Worm (Caenorhabditis elegans): ENCODE measurements around the gene C34C12.2.
A peak's percentile ranks its signal among the peaks of the same experiment; 100 is the strongest.

Gene C34C12.2

DNA sequence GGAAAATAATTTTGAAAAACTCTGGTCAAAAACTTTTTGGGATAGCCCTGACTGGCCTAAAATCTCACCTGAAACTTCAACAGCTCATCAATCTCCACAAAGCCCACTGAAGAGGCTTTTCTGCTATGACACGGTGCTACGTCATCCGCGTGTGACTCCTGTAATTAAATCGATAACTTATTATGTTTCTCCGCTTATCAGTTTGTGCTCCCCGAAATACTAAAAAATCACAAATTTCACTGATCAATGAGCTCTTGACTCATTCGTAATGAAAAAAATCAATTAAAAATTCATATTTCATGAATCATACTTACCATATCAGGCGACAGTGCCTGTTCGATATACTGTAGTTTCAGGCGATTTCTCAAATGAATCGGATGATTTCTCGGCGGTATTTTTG, 21.4 kb downstream of the C34C12.2 start (continued):
- no peak for TF ChIP-seq bed-2 (GFP tag; IDR thresholded peaks at IDR 0.05)

DNA sequence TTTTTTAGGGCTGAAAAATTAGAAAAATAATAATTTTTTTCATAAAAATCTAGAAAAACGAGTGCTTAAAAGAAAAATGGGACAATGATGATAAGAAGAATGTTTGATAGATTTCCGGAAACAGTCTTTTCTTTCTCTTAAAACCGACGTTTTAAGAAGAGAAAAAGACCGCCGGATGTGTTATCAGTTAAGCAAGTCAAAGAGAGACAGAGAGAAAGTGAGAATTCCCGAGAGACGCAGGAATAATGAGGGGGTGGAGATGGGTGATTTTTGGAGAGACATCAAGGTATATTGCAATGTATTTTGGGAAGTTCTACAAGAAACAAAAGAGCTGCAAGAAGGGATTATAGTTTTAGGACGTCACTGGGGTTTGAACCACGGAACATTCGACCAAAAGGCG, 21.9 kb downstream of the C34C12.2 start, which contains the start of gene C34C12.9:
Gene C34C12.9, minus strand, starts transcription at position 16 of the 400 bp plus-strand sequence.
- no peak for TF ChIP-seq Y79H2A.3 (GFP tag; conservative IDR thresholded peaks at IDR 0.05)
- TF ChIP-seq D2030.7 (GFP tag; IDR thresholded peaks at IDR 0.05), result no peak
- TF ChIP-seq aptf-2 (GFP tag; conservative IDR thresholded peaks at IDR 0.05), result no peak
- no peak for TF ChIP-seq ceh-27 (GFP tag; optimal IDR thresholded peaks at IDR 0.05)
- TF ChIP-seq nhr-80 (tag; optimal IDR thresholded peaks at IDR 0.05), result peak; percentile 54
- no peak for TF ChIP-seq lin-40 (tag; optimal IDR thresholded peaks at IDR 0.05)
- no peak for TF ChIP-seq madf-8 (GFP tag; conservative IDR thresholded peaks at IDR 0.05)
- no peak for TF ChIP-seq F23B12.7 (tag; optimal IDR thresholded peaks at IDR 0.05; ENCODE audit: insufficient read depth)
- no peak for TF ChIP-seq ztf-3 (GFP tag; optimal IDR thresholded peaks at IDR 0.05)
- TF ChIP-seq lsy-27 (tag; optimal IDR thresholded peaks at IDR 0.05; ENCODE audit: borderline replicate concordance, insufficient read depth), result no peak
- no peak for TF ChIP-seq F37B4.10 (GFP tag; IDR thresholded peaks at IDR 0.05)
- TF ChIP-seq madf-10 (tag; optimal IDR thresholded peaks at IDR 0.05), result no peak
- TF ChIP-seq snpc-1.3 (tag; optimal IDR thresholded peaks at IDR 0.05; ENCODE audit: insufficient read depth), result no peak
- no peak for TF ChIP-seq lag-1 (GFP tag; IDR thresholded peaks at IDR 0.05)
- TF ChIP-seq Y56A3A.18 (GFP tag; IDR thresholded peaks at IDR 0.05), result 0 out of 2 replicates have a peak, but pooled peaks have one; percentile 36
- TF ChIP-seq dox-1 (GFP tag; IDR thresholded peaks at IDR 0.05), result peak; percentile 20; the same call in 1 of the 2 replicates
- TF ChIP-seq madf-3 (GFP tag; IDR thresholded peaks at IDR 0.05), result no peak
- no peak for TF ChIP-seq cebp-2 (GFP tag; IDR thresholded peaks at IDR 0.05)
- TF ChIP-seq ceh-58 (GFP tag; IDR thresholded peaks at IDR 0.05), result no peak
- no peak for TF ChIP-seq tlf-1 (GFP tag; optimal IDR thresholded peaks at IDR 0.05)
- no peak for TF ChIP-seq nhr-27 (tag; optimal IDR thresholded peaks at IDR 0.05)
- no peak for TF ChIP-seq efl-1 (GFP tag; optimal IDR thresholded peaks at IDR 0.05)
- TF ChIP-seq pbrm-1 (GFP tag; IDR thresholded peaks at IDR 0.05), result no peak
- TF ChIP-seq dpff-1 (tag; optimal IDR thresholded peaks at IDR 0.05), result no peak
- TF ChIP-seq ztf-18 (tag; optimal IDR thresholded peaks at IDR 0.05), result no peak
- TF ChIP-seq nhr-120 (GFP tag; IDR thresholded peaks at IDR 0.05), result no peak

DNA sequence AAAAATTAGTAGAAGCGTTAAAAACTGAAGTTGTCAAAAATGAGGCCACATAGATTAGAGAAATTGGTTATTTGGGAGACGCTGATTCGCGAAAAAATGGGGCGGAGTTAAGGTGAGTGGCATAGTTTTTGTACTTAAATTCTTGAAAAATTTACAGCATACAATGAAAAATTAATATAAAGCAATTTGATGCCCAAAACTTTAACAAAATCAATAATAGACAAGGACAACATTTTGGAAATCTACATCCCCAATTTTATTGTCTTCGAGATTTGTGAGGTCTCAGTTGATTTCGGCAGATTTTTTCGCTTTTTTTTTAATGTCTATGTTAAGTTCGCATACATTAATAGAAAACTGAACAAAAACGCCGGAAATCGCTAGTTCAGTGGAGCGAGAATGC, 22.7 kb downstream of the C34C12.2 start:
- TF ChIP-seq ceh-100 (GFP tag; IDR thresholded peaks at IDR 0.05), result peak; percentile 86
- no peak for TF ChIP-seq lsl-1 (GFP tag; optimal IDR thresholded peaks at IDR 0.05)
- TF ChIP-seq nhr-90 (tag; optimal IDR thresholded peaks at IDR 0.05), result no peak
- TF ChIP-seq F55B11.4 (tag; optimal IDR thresholded peaks at IDR 0.05; ENCODE audit: borderline replicate concordance, insufficient read depth), result no peak
- TF ChIP-seq ztf-6 (GFP tag; IDR thresholded peaks at IDR 0.05), result no peak
- no peak for TF ChIP-seq lir-1 (GFP tag; conservative IDR thresholded peaks at IDR 0.05)
- no peak for TF ChIP-seq dox-1 (GFP tag; IDR thresholded peaks at IDR 0.05)
- TF ChIP-seq rcor-1 (GFP tag; IDR thresholded peaks at IDR 0.05), result no peak
- peak; percentile 5 for TF ChIP-seq ccch-3 (GFP tag; optimal IDR thresholded peaks at IDR 0.05)
- 0 out of 2 replicates have a peak, but pooled peaks have one; percentile 8 for TF ChIP-seq bed-2 (GFP tag; IDR thresholded peaks at IDR 0.05)
- no peak for TF ChIP-seq hsf-1 (GFP tag; IDR thresholded peaks at IDR 0.05)
- TF ChIP-seq Y67H2A.10 (GFP tag; conservative IDR thresholded peaks at IDR 0.05), result no peak
- no peak for TF ChIP-seq fkh-3 (tag; optimal IDR thresholded peaks at IDR 0.05)
- TF ChIP-seq nfya-2 (GFP tag; IDR thresholded peaks at IDR 0.05), result no peak
- no peak for TF ChIP-seq tbp1 (GFP tag; optimal IDR thresholded peaks at IDR 0.05)
- TF ChIP-seq pbrm-1 (GFP tag; IDR thresholded peaks at IDR 0.05), result no peak
- no peak for TF ChIP-seq F37B4.10 (GFP tag; IDR thresholded peaks at IDR 0.05)
- no peak for TF ChIP-seq dpff-1 (tag; optimal IDR thresholded peaks at IDR 0.05)
- TF ChIP-seq T26A5.8 (tag; optimal IDR thresholded peaks at IDR 0.05), result no peak
- TF ChIP-seq K11D2.4 (GFP tag; IDR thresholded peaks at IDR 0.05), result no peak
- no peak for TF ChIP-seq madf-3 (GFP tag; IDR thresholded peaks at IDR 0.05)
- no peak for TF ChIP-seq mxl-1 (tag; optimal IDR thresholded peaks at IDR 0.05)
- TF ChIP-seq unc-130 (GFP tag; optimal IDR thresholded peaks at IDR 0.05), result peak; percentile 7
- TF ChIP-seq nhr-120 (GFP tag; IDR thresholded peaks at IDR 0.05), result no peak
- no peak for TF ChIP-seq lin-40 (tag; optimal IDR thresholded peaks at IDR 0.05)
- TF ChIP-seq sptf-2 (GFP tag; optimal IDR thresholded peaks at IDR 0.05), result no peak
- no peak for TF ChIP-seq F10E7.11 (tag; optimal IDR thresholded peaks at IDR 0.05)

Measured in whole organism, young adult.